Fruit fly (Drosophila melanogaster) whole organism, wandering third instar larva: ENCODE data around the gene Gs2.

Experiments used
- Abd-B ChIP-seq: fragments of >200 bp; optimal IDR thresholded peaks from 2 replicates; lab custom pipeline; 2017; ENCODE audit warnings: missing biosample characterization, missing genetic modification characterization
- CG32264 ChIP-seq: fragments of 200-800 bp; sonication (Bioruptor generic); optimal IDR thresholded peaks from 2 replicates; lab custom pipeline; 2016; ENCODE audit warnings: missing biosample characterization, missing genetic modification characterization
- CG9705 ChIP-seq: fragments of 200-800 bp; sonication (Bioruptor generic); optimal IDR thresholded peaks from 2 replicates; lab custom pipeline; 2018; ENCODE audit warnings: missing biosample characterization, mild to moderate bottlenecking, missing genetic modification characterization
- CrebA ChIP-seq: fragments of 200-800 bp; sonication (Bioruptor generic); optimal IDR thresholded peaks from 2 replicates; lab custom pipeline; 2016; ENCODE audit warnings: missing biosample characterization, mild to moderate bottlenecking, missing genetic modification characterization, borderline replicate concordance
- Dfd ChIP-seq: fragments of >200 bp; optimal IDR thresholded peaks from 2 replicates; lab custom pipeline; 2017; ENCODE audit warnings: missing biosample characterization, missing genetic modification characterization
- Dif ChIP-seq: fragments of 200-275, 200-300 bp; sonication (Bioruptor generic); optimal IDR thresholded peaks from 2 replicates; lab custom pipeline; 2018; ENCODE audit warnings: missing biosample characterization, missing genetic modification characterization; ENCODE audit not compliant: partially characterized antibody
- GATAd ChIP-seq: sonication (Bioruptor generic); optimal IDR thresholded peaks from 2 replicates; lab custom pipeline; 2016; ENCODE audit warnings: missing biosample characterization, missing genetic modification characterization
- HLH106 ChIP-seq: fragments of 200-800 bp; optimal IDR thresholded peaks from 3 replicates; lab custom pipeline; 2019; ENCODE audit warnings: missing biosample characterization, mild to moderate bottlenecking, missing genetic modification characterization, moderate library complexity
- Hnf4 ChIP-seq: fragments of 200-800 bp; sonication (Bioruptor generic); optimal IDR thresholded peaks from 2 replicates; lab custom pipeline; 2016; ENCODE audit warnings: missing biosample characterization, mild to moderate bottlenecking, missing genetic modification characterization
- Hr78 ChIP-seq: fragments of >200 bp; optimal IDR thresholded peaks from 2 replicates; lab custom pipeline; 2017; ENCODE audit warnings: missing biosample characterization, missing genetic modification characterization
- Hr83 ChIP-seq: fragments of 200-300 bp; sonication (Bioruptor generic); optimal IDR thresholded peaks from 2 replicates; lab custom pipeline; 2016; ENCODE audit warnings: missing biosample characterization, mild to moderate bottlenecking, missing genetic modification characterization, moderate library complexity; ENCODE audit not compliant: poor library complexity, severe bottlenecking
- Jra ChIP-seq: sonication (Bioruptor generic); optimal IDR thresholded peaks from 2 replicates; lab custom pipeline; 2016; ENCODE audit warnings: missing biosample characterization, missing genetic modification characterization
- Mio ChIP-seq: sonication (Bioruptor generic); optimal IDR thresholded peaks from 2 replicates; lab custom pipeline; 2016; ENCODE audit warnings: missing biosample characterization, missing genetic modification characterization
- Myc ChIP-seq: fragments of >200 bp; optimal IDR thresholded peaks from 2 replicates; lab custom pipeline; 2017
- N ChIP-seq: fragments of >200 bp; optimal IDR thresholded peaks from 2 replicates; lab custom pipeline; 2018; ENCODE audit warnings: missing biosample characterization, missing external identifiers, missing genetic modification characterization
- OdsH ChIP-seq: fragments of 200-800 bp; sonication (Bioruptor generic); optimal IDR thresholded peaks from 2 replicates; lab custom pipeline; 2016; ENCODE audit warnings: missing biosample characterization, mild to moderate bottlenecking, missing genetic modification characterization
- Rel ChIP-seq, 2 experiments: fragments of 200-800 bp; sonication (Bioruptor generic) in 1 of 2; optimal IDR thresholded peaks; 2 replicates in 1 of 2; 3 replicates in 1 of 2; lab custom pipeline; 2016 to 2019; ENCODE audit warnings: mild to moderate bottlenecking in 2 of 2, missing biosample characterization in 2 of 2, missing genetic modification characterization in 2 of 2, moderate library complexity in 1 of 2
- Sp1 ChIP-seq: fragments of 200-800 bp; sonication (Bioruptor generic); optimal IDR thresholded peaks from 3 replicates; lab custom pipeline; 2019; ENCODE audit warnings: missing biosample characterization, mild to moderate bottlenecking, missing genetic modification characterization, moderate library complexity
- Vsx2 ChIP-seq: fragments of 200-300, 225-300 bp; sonication (Bioruptor generic); optimal IDR thresholded peaks from 2 replicates; lab custom pipeline; 2018; ENCODE audit warnings: missing biosample characterization, missing genetic modification characterization; ENCODE audit not compliant: partially characterized antibody
- br ChIP-seq: fragments of 200-800 bp; sonication (Bioruptor generic); optimal IDR thresholded peaks from 2 replicates; lab custom pipeline; 2016; ENCODE audit warnings: missing biosample characterization, missing genetic modification characterization
- brk ChIP-seq: fragments of 200-800 bp; sonication (Bioruptor generic); optimal IDR thresholded peaks from 2 replicates; lab custom pipeline; 2016; ENCODE audit warnings: missing biosample characterization, mild to moderate bottlenecking, missing genetic modification characterization
- dl ChIP-seq, 2 experiments: fragments of 175-275, 200-275 bp in 1 of 2; fragments of 200-275 bp in 1 of 2; sonication (Bioruptor generic); optimal IDR thresholded peaks; lab custom pipeline; 2018; ENCODE audit warnings: mild to moderate bottlenecking in 2 of 2, missing biosample characterization in 2 of 2, missing genetic modification characterization in 2 of 2, moderate library complexity in 2 of 2; ENCODE audit not compliant: partially characterized antibody in 2 of 2, insufficient read depth in 1 of 2
- dmrt93B ChIP-seq: fragments of 200-800 bp; sonication (Bioruptor generic); optimal IDR thresholded peaks from 2 replicates; lab custom pipeline; 2018; ENCODE audit warnings: missing biosample characterization, mild to moderate bottlenecking, missing genetic modification characterization
- dsf ChIP-seq: sonication (Bioruptor generic); optimal IDR thresholded peaks from 2 replicates; lab custom pipeline; 2016; ENCODE audit warnings: missing biosample characterization, missing genetic modification characterization, borderline replicate concordance
- ey ChIP-seq: fragments of 200-800 bp; sonication (Bioruptor generic); optimal IDR thresholded peaks from 2 replicates; lab custom pipeline; 2016; ENCODE audit warnings: missing biosample characterization, missing genetic modification characterization
- foxo ChIP-seq, 2 experiments: fragments of 200-800 bp; sonication (Bioruptor generic); optimal IDR thresholded peaks; 2 replicates in 1 of 2; 3 replicates in 1 of 2; lab custom pipeline; 2016 to 2017; ENCODE audit warnings: missing biosample characterization in 2 of 2, missing genetic modification characterization in 2 of 2
- fru ChIP-seq: fragments of 200-800 bp; sonication (Bioruptor generic); optimal IDR thresholded peaks from 3 replicates; lab custom pipeline; 2016; ENCODE audit warnings: missing biosample characterization, mild to moderate bottlenecking, missing genetic modification characterization
- h ChIP-seq: fragments of 200-800 bp; sonication (Bioruptor generic); optimal IDR thresholded peaks from 3 replicates; lab custom pipeline; 2016; ENCODE audit warnings: missing biosample characterization, mild to moderate bottlenecking, missing genetic modification characterization
- jim ChIP-seq: fragments of 175-275, 200-325 bp; sonication (Bioruptor generic); optimal IDR thresholded peaks from 2 replicates; lab custom pipeline; 2016; ENCODE audit warnings: missing biosample characterization, mild to moderate bottlenecking, missing genetic modification characterization
- lola ChIP-seq: fragments of >200 bp; optimal IDR thresholded peaks from 2 replicates; lab custom pipeline; 2017; ENCODE audit warnings: missing biosample characterization, missing genetic modification characterization
- pan ChIP-seq: fragments of >200 bp; optimal IDR thresholded peaks from 2 replicates; lab custom pipeline; 2017
- psq ChIP-seq: fragments of 200-800 bp; sonication (Bioruptor generic); optimal IDR thresholded peaks from 3 replicates; lab custom pipeline; 2017; ENCODE audit warnings: missing biosample characterization, mild to moderate bottlenecking, missing genetic modification characterization, moderate library complexity
- rgr ChIP-seq: fragments of 200-800 bp; sonication (Bioruptor generic); optimal IDR thresholded peaks from 3 replicates; lab custom pipeline; 2016; ENCODE audit warnings: missing biosample characterization, mild to moderate bottlenecking, missing genetic modification characterization
- sage ChIP-seq: fragments of 200-800 bp; sonication (Bioruptor generic); optimal IDR thresholded peaks from 2 replicates; lab custom pipeline; 2016; ENCODE audit warnings: missing biosample characterization, mild to moderate bottlenecking, missing genetic modification characterization
- sv ChIP-seq: fragments of 200-800 bp; sonication (Bioruptor generic); optimal IDR thresholded peaks from 3 replicates; lab custom pipeline; 2016; ENCODE audit warnings: missing biosample characterization, missing genetic modification characterization
- tai ChIP-seq: sonication (Bioruptor generic); optimal IDR thresholded peaks from 2 replicates; lab custom pipeline; 2016; ENCODE audit warnings: missing biosample characterization, missing genetic modification characterization
- usp ChIP-seq: fragments of >200 bp; optimal IDR thresholded peaks from 2 replicates; lab custom pipeline; 2017; ENCODE audit warnings: missing biosample characterization, missing genetic modification characterization
- woc ChIP-seq: sonication (Bioruptor generic); optimal IDR thresholded peaks from 2 replicates; lab custom pipeline; 2016; ENCODE audit warnings: missing biosample characterization, mild to moderate bottlenecking, missing genetic modification characterization

Gs2 gene

dm6 chrX:11423277-11423717 is 665 bp downstream of the Gs2 start:
- TF ChIP-seq tai (GFP tag; lab: Kevin White, UChicago), result peak; percentile 85
- peak; percentile 87 for TF ChIP-seq psq
- peak; percentile 42 to 61 for TF ChIP-seq dl (GFP tag; optimal IDR thresholded peaks at IDR 0.05; lab: Kevin White, UChicago; ENCODE audit: insufficient read depth in 1 of 2, partially characterized antibody in 2 of 2)
- peak; percentile 86 for TF ChIP-seq sage
- TF ChIP-seq Hr78, result no peak
- TF ChIP-seq Dfd, result peak; percentile 21
- TF ChIP-seq Vsx2 (GFP tag; lab: Kevin White, UChicago), result no peak
- no peak for TF ChIP-seq usp (GFP tag; lab: Kevin White, UChicago)
- peak; percentile 63 for TF ChIP-seq Dif (GFP tag; lab: Kevin White, UChicago)
- TF ChIP-seq Jra (GFP tag; lab: Kevin White, UChicago), result peak; percentile 72
- TF ChIP-seq CrebA (GFP tag; lab: Kevin White, UChicago), result peak; percentile 69
- peak; percentile 78 for TF ChIP-seq sv (GFP tag; lab: Kevin White, UChicago)
- peak; percentile 85 for TF ChIP-seq dmrt93B (GFP tag; lab: Kevin White, UChicago)
- TF ChIP-seq lola (GFP tag; lab: Kevin White, UChicago), result no peak
- TF ChIP-seq pan (lab: Kevin White, UChicago), result no peak
- peak; percentile 93 for TF ChIP-seq Sp1 (GFP tag; lab: Kevin White, UChicago)
- peak; percentile 93 for TF ChIP-seq Hnf4 (GFP tag; lab: Kevin White, UChicago)
- peak; percentile 93 for TF ChIP-seq rgr (GFP tag; lab: Kevin White, UChicago)
- peak; percentile 81 for TF ChIP-seq brk (GFP tag; lab: Kevin White, UChicago)
- TF ChIP-seq Myc (lab: Kevin White, UChicago), result no peak
- peak; percentile 92 for TF ChIP-seq HLH106 (tag; lab: Kevin White, UChicago)
- peak; percentile 92 for TF ChIP-seq OdsH (GFP tag; lab: Kevin White, UChicago)
- peak; percentile 79 for TF ChIP-seq woc (GFP tag; lab: Kevin White, UChicago)
- peak; percentile 35 for TF ChIP-seq GATAd (GFP tag; lab: Kevin White, UChicago)
- peak; percentile 20 for TF ChIP-seq jim (GFP tag; lab: Kevin White, UChicago)
- peak; percentile 23 for TF ChIP-seq dsf (GFP tag; lab: Kevin White, UChicago)
- TF ChIP-seq br (GFP tag; lab: Kevin White, UChicago), result peak; percentile 95
- TF ChIP-seq h (GFP tag; lab: Kevin White, UChicago), result peak; percentile 96
- peak; percentile 96 for TF ChIP-seq ey (GFP tag; lab: Kevin White, UChicago)
- TF ChIP-seq Mio (GFP tag; lab: Kevin White, UChicago), result peak; percentile 61
- TF ChIP-seq CG32264 (GFP tag; lab: Kevin White, UChicago), result peak; percentile 88
- peak; percentile 71 to 95 for TF ChIP-seq foxo (GFP tag; optimal IDR thresholded peaks at IDR 0.05; lab: Kevin White, UChicago)
- TF ChIP-seq Abd-B (GFP tag; lab: Kevin White, UChicago), result no peak
- peak; percentile 31 for TF ChIP-seq Hr83 (GFP tag; lab: Kevin White, UChicago)
- no peak for TF ChIP-seq N (GFP tag; lab: Kevin White, UChicago)
- peak; percentile 21 for TF ChIP-seq Rel (GFP tag; optimal IDR thresholded peaks at IDR 0.05; lab: Kevin White, UChicago)
- TF ChIP-seq Rel (tag; optimal IDR thresholded peaks at IDR 0.05; lab: Kevin White, UChicago), result peak; percentile 59
- peak; percentile 68 for TF ChIP-seq CG9705 (GFP tag; lab: Kevin White, UChicago)
- TF ChIP-seq fru (GFP tag; lab: Kevin White, UChicago), result peak; percentile 92
- TF ChIP-seq, all 38 proteins: peak for 30

- TF ChIP-seq Myc (lab: Kevin White, UChicago) (no peak), fru (GFP tag; lab: Kevin White, UChicago) (no peak), psq (no peak), jim (GFP tag; lab: Kevin White, UChicago) (no peak), GATAd (GFP tag; lab: Kevin White, UChicago) (no peak), ey (GFP tag; lab: Kevin White, UChicago) (no peak), N (GFP tag; lab: Kevin White, UChicago) (no peak)
Measured at dm6 chrX:11424512-11424911, 1.9 kb downstream of the Gs2 start.
